Worm (Caenorhabditis elegans) whole organism, L4/young adult: ENCODE results near the gene dos-2.

Source experiments
- W03F9.2 ChIP-seq: fragments of 150-350 bp; optimal IDR thresholded peaks from 2 replicates; lab custom pipeline; 2014; ENCODE audit warnings: missing biosample characterization, missing genetic modification characterization
- dao-5 ChIP-seq: sonication (generic microtip); optimal IDR thresholded peaks from 2 replicates; lab custom pipeline; 2016; ENCODE audit warnings: missing genotype, missing genetic modification characterization, moderate library complexity, missing compliant biosample characterization
- him-1 ChIP-seq: sonication (generic microtip); optimal IDR thresholded peaks from 2 replicates; lab custom pipeline; 2016; ENCODE audit warnings: missing genotype, missing genetic modification reagents, missing genetic modification characterization, missing compliant biosample characterization

DNA sequence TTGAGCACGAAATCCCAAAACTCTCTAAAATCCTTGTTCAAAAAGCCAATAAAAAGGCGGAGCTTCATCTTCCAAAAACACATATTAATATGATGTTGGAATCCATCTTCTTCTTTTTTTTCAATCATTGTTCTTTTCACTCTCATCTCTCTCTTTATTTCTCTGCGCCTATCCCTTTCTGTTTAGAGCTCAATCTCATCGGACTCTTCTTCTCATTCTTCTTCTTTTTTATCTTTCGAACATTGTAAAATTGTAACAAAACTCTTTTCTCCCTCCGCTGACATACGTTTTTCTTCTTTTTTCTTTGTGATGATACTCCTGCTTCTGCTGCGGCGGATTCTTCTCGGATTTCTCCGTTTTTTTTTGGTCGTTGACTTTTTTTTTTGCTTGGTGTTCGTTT, 19.3 kb upstream of the dos-2 start:
- TF ChIP-seq dao-5 (tag; lab: Kevin White, UChicago) (no peak), W03F9.2 (tag; lab: Kevin White, UChicago) (no peak), him-1 (tag; lab: Kevin White, UChicago) (no peak)
